Fruit fly (Drosophila melanogaster) whole organism, embryonic: Measurements from ENCODE around the gene CG13894.

Source experiments
- Abd-B ChIP-seq: fragments of 200-800 bp; sonication (Bioruptor generic); optimal IDR thresholded peaks from 2 replicates; lab custom pipeline; 2018; ENCODE audit warnings: missing biosample characterization, mild to moderate bottlenecking, missing genetic modification characterization, moderate library complexity
- Adf1 ChIP-seq: fragments of 200-800 bp; sonication (Bioruptor generic); IDR thresholded peaks from 2 replicates; pipeline ENCODE4 v1.3.6; 2022; ENCODE audit warnings: missing biosample characterization, missing genetic modification characterization
- Bgb ChIP-seq: fragments of 200-800 bp; sonication (Bioruptor generic); IDR thresholded peaks from 2 replicates; pipeline ENCODE4 v1.3.6; 2022; ENCODE audit warnings: missing biosample characterization, missing genetic modification characterization; ENCODE audit not compliant: partially characterized antibody
- CG10979 ChIP-seq: fragments of 200-800 bp; sonication (Bioruptor generic); optimal IDR thresholded peaks from 2 replicates; lab custom pipeline; 2018; ENCODE audit warnings: missing biosample characterization, mild to moderate bottlenecking, missing genetic modification characterization, moderate library complexity
- CG11504 ChIP-seq: fragments of 200-800 bp; sonication (Bioruptor generic); optimal IDR thresholded peaks from 3 replicates; lab custom pipeline; 2019; ENCODE audit warnings: missing biosample characterization, mild to moderate bottlenecking, missing genetic modification characterization, moderate library complexity
- CG11695 ChIP-seq: fragments of 200-800 bp; sonication (Bioruptor generic); IDR thresholded peaks from 3 replicates; pipeline ENCODE4 v1.3.6; 2022; ENCODE audit warnings: missing biosample characterization, missing genetic modification characterization
- CG12155 ChIP-seq: fragments of 200-800 bp; sonication (Bioruptor generic); optimal IDR thresholded peaks from 3 replicates; lab custom pipeline; 2016; ENCODE audit warnings: missing biosample characterization, missing genetic modification characterization
- CG12769 ChIP-seq: fragments of 200-800 bp; sonication (Bioruptor generic); optimal IDR thresholded peaks from 2 replicates; lab custom pipeline; 2019; ENCODE audit warnings: missing biosample characterization, mild to moderate bottlenecking, missing genetic modification characterization, moderate library complexity
- CG13775 ChIP-seq: fragments of 200-800 bp; sonication (Bioruptor generic); optimal IDR thresholded peaks from 3 replicates; lab custom pipeline; 2017; ENCODE audit warnings: missing biosample characterization, mild to moderate bottlenecking, missing genetic modification characterization
- CG14710 ChIP-seq: fragments of 200-800 bp; sonication (Bioruptor generic); optimal IDR thresholded peaks from 3 replicates; lab custom pipeline; 2019; ENCODE audit warnings: missing biosample characterization, mild to moderate bottlenecking, missing genetic modification characterization, moderate library complexity
- CG2120 ChIP-seq: fragments of 200-800 bp; sonication (Bioruptor generic); optimal IDR thresholded peaks from 3 replicates; lab custom pipeline; 2016; ENCODE audit warnings: missing biosample characterization, missing genetic modification characterization
- CG30431 ChIP-seq: fragments of 200-800 bp; sonication (Bioruptor generic); optimal IDR thresholded peaks from 2 replicates; lab custom pipeline; 2017; ENCODE audit warnings: missing biosample characterization, missing genetic modification characterization
- CG3281 ChIP-seq: fragments of 200-800 bp; sonication (Bioruptor generic); optimal IDR thresholded peaks from 3 replicates; lab custom pipeline; 2017; ENCODE audit warnings: missing biosample characterization, mild to moderate bottlenecking, missing genetic modification characterization
- CG34224 ChIP-seq: fragments of 200-800 bp; sonication (Bioruptor generic); IDR thresholded peaks from 3 replicates; pipeline ENCODE4 v1.3.6; 2022; ENCODE audit warnings: missing biosample characterization, missing genetic modification characterization; ENCODE audit not compliant: partially characterized antibody
- CG4328 ChIP-seq: fragments of 200-800 bp; sonication (Bioruptor generic); optimal IDR thresholded peaks from 3 replicates; lab custom pipeline; 2017; ENCODE audit warnings: missing biosample characterization, missing genetic modification reagents, missing genetic modification characterization
- CG4820 ChIP-seq: fragments of 200-800 bp; sonication (Bioruptor generic); optimal IDR thresholded peaks from 3 replicates; lab custom pipeline; 2016; ENCODE audit warnings: missing biosample characterization, missing genetic modification characterization
- CG6683 ChIP-seq: fragments of 200-800 bp; sonication (Bioruptor generic); optimal IDR thresholded peaks from 2 replicates; lab custom pipeline; 2017; ENCODE audit warnings: missing biosample characterization, mild to moderate bottlenecking, missing genetic modification characterization, missing genetic modification reagents
- CG7271 ChIP-seq: fragments of 200-800 bp; sonication (Bioruptor generic); optimal IDR thresholded peaks from 2 replicates; lab custom pipeline; 2018; ENCODE audit warnings: missing biosample characterization, mild to moderate bottlenecking, missing genetic modification characterization, moderate library complexity
- CG8281 ChIP-seq: fragments of 200-800 bp; sonication (Bioruptor generic); optimal IDR thresholded peaks from 2 replicates; lab custom pipeline; 2018; ENCODE audit warnings: missing biosample characterization, mild to moderate bottlenecking, missing genetic modification characterization, moderate library complexity
- CG8359 ChIP-seq: fragments of 200-800 bp; sonication (Bioruptor generic); optimal IDR thresholded peaks from 2 replicates; lab custom pipeline; 2017; ENCODE audit warnings: missing biosample characterization, mild to moderate bottlenecking, missing genetic modification characterization, borderline replicate concordance
- CG8924 ChIP-seq: fragments of 200-800 bp; optimal IDR thresholded peaks from 3 replicates; lab custom pipeline; 2019; ENCODE audit warnings: missing biosample characterization, mild to moderate bottlenecking, missing genetic modification characterization, moderate library complexity
- CG9215 ChIP-seq: fragments of 200-800 bp; sonication (Bioruptor generic); IDR thresholded peaks from 2 replicates; pipeline ENCODE4 v1.3.6; 2022; ENCODE audit warnings: missing biosample characterization, missing genetic modification characterization
- CG9797 ChIP-seq: fragments of 200-800 bp; sonication (Bioruptor generic); optimal IDR thresholded peaks from 3 replicates; lab custom pipeline; 2018; ENCODE audit warnings: missing biosample characterization, mild to moderate bottlenecking, missing genetic modification characterization
- CG9817 ChIP-seq: fragments of 200-800 bp; sonication (Bioruptor generic); optimal IDR thresholded peaks from 2 replicates; lab custom pipeline; 2018; ENCODE audit warnings: missing biosample characterization, mild to moderate bottlenecking, missing genetic modification characterization, moderate library complexity
- Chrac-16 ChIP-seq: fragments of 200-800 bp; sonication (Bioruptor generic); optimal IDR thresholded peaks from 3 replicates; lab custom pipeline; 2016; ENCODE audit warnings: missing biosample characterization, missing genetic modification characterization
- Fer1 ChIP-seq: fragments of 200-800 bp; sonication (Bioruptor generic); optimal IDR thresholded peaks from 2 replicates; lab custom pipeline; 2017; ENCODE audit warnings: missing biosample characterization, mild to moderate bottlenecking, missing genetic modification characterization
- Hmr ChIP-seq: fragments of 200-800 bp; sonication (Bioruptor generic); optimal IDR thresholded peaks from 3 replicates; lab custom pipeline; 2017; ENCODE audit warnings: mild to moderate bottlenecking, missing biosample characterization, missing genetic modification reagents, missing genetic modification characterization
- Hsf ChIP-seq: fragments of 200-800 bp; sonication (Bioruptor generic); optimal IDR thresholded peaks from 3 replicates; lab custom pipeline; 2016; ENCODE audit warnings: missing biosample characterization, missing genetic modification characterization
- Nf-YB ChIP-seq: fragments of 200-800 bp; sonication (Bioruptor generic); optimal IDR thresholded peaks from 3 replicates; lab custom pipeline; 2019; ENCODE audit warnings: missing biosample characterization, mild to moderate bottlenecking, missing genetic modification characterization, moderate library complexity
- Ptx1 ChIP-seq: fragments of 200-800 bp; sonication (Bioruptor generic); IDR thresholded peaks from 2 replicates; pipeline ENCODE4 v1.3.6; 2022; ENCODE audit warnings: missing biosample characterization, missing genetic modification characterization
- Sox102F ChIP-seq: fragments of 200-800 bp; sonication (Bioruptor generic); optimal IDR thresholded peaks from 2 replicates; lab custom pipeline; 2018; ENCODE audit warnings: missing biosample characterization, mild to moderate bottlenecking, missing genetic modification characterization, moderate library complexity
- Tbp ChIP-seq: fragments of >200 bp; optimal IDR thresholded peaks from 2 replicates; lab custom pipeline; 2018; ENCODE audit warnings: missing biosample characterization, missing genetic modification characterization
- Xbp1 ChIP-seq: fragments of 200-800 bp; sonication (Bioruptor generic); optimal IDR thresholded peaks from 3 replicates; lab custom pipeline; 2016; ENCODE audit warnings: missing biosample characterization, mild to moderate bottlenecking, missing genetic modification characterization
- bbx ChIP-seq: fragments of 200-800 bp; sonication (Bioruptor generic); IDR thresholded peaks from 2 replicates; pipeline ENCODE4 v1.3.6; 2022; ENCODE audit warnings: missing biosample characterization, missing genetic modification characterization; ENCODE audit not compliant: partially characterized antibody
- chn ChIP-seq: fragments of 200-800 bp; sonication (Bioruptor generic); optimal IDR thresholded peaks from 2 replicates; lab custom pipeline; 2016; ENCODE audit warnings: missing biosample characterization, missing genetic modification characterization
- ci ChIP-seq: fragments of 200-800 bp; sonication (Bioruptor generic); IDR thresholded peaks from 3 replicates; pipeline ENCODE4 v1.3.6; 2022; ENCODE audit warnings: missing biosample characterization, missing genetic modification characterization
- crp ChIP-seq, 2 experiments: fragments of 200-800 bp; sonication (Bioruptor generic); optimal IDR thresholded peaks; 2 replicates in 1 of 2; 3 replicates in 1 of 2; lab custom pipeline; 2017; ENCODE audit warnings: missing biosample characterization in 2 of 2, missing genetic modification characterization in 2 of 2, mild to moderate bottlenecking in 1 of 2, moderate library complexity in 1 of 2
- dysf ChIP-seq: fragments of 200-800 bp; sonication (Bioruptor generic); IDR thresholded peaks from 3 replicates; pipeline ENCODE4 v1.3.6; 2022; ENCODE audit warnings: missing biosample characterization, missing genetic modification characterization
- grau ChIP-seq: fragments of 200-800 bp; optimal IDR thresholded peaks from 3 replicates; lab custom pipeline; 2019; ENCODE audit warnings: missing biosample characterization, mild to moderate bottlenecking, missing genetic modification characterization, moderate library complexity
- ind ChIP-seq: fragments of 200-800 bp; sonication (Bioruptor generic); optimal IDR thresholded peaks from 3 replicates; lab custom pipeline; 2016; ENCODE audit warnings: missing biosample characterization, missing genetic modification characterization
- klu ChIP-seq: fragments of 200-800 bp; sonication (Bioruptor generic); IDR thresholded peaks from 2 replicates; pipeline ENCODE4 v1.3.6; 2022; ENCODE audit warnings: missing biosample characterization, missing genetic modification characterization
- lmd ChIP-seq: fragments of 200-800 bp; sonication (Bioruptor generic); IDR thresholded peaks from 2 replicates; pipeline ENCODE4 v1.3.6; 2022; ENCODE audit warnings: missing biosample characterization, missing genetic modification characterization
- mam ChIP-seq: fragments of 200-800 bp; sonication (Bioruptor generic); optimal IDR thresholded peaks from 3 replicates; lab custom pipeline; 2016; ENCODE audit warnings: missing biosample characterization, missing genetic modification characterization
- pfk ChIP-seq: fragments of 200-800 bp; sonication (Bioruptor generic); optimal IDR thresholded peaks from 2 replicates; lab custom pipeline; 2018; ENCODE audit warnings: missing biosample characterization, mild to moderate bottlenecking, missing genetic modification characterization, moderate library complexity
- sug ChIP-seq: fragments of 200-800 bp; optimal IDR thresholded peaks from 2 replicates; lab custom pipeline; 2019; ENCODE audit warnings: missing biosample characterization, mild to moderate bottlenecking, missing genetic modification characterization, moderate library complexity
- tio ChIP-seq: fragments of 200-800 bp; sonication (Bioruptor generic); optimal IDR thresholded peaks from 2 replicates; lab custom pipeline; 2017; ENCODE audit warnings: missing biosample characterization, missing genetic modification characterization, inconsistent platforms
- yki ChIP-seq: fragments of >200 bp; optimal IDR thresholded peaks from 3 replicates; lab custom pipeline; 2018
- zfh1 ChIP-seq: fragments of 200-800 bp; sonication (Bioruptor generic); IDR thresholded peaks from 3 replicates; pipeline ENCODE4 v1.3.6; 2022; ENCODE audit warnings: missing biosample characterization, missing genetic modification characterization

The CG13894 gene

DNA sequence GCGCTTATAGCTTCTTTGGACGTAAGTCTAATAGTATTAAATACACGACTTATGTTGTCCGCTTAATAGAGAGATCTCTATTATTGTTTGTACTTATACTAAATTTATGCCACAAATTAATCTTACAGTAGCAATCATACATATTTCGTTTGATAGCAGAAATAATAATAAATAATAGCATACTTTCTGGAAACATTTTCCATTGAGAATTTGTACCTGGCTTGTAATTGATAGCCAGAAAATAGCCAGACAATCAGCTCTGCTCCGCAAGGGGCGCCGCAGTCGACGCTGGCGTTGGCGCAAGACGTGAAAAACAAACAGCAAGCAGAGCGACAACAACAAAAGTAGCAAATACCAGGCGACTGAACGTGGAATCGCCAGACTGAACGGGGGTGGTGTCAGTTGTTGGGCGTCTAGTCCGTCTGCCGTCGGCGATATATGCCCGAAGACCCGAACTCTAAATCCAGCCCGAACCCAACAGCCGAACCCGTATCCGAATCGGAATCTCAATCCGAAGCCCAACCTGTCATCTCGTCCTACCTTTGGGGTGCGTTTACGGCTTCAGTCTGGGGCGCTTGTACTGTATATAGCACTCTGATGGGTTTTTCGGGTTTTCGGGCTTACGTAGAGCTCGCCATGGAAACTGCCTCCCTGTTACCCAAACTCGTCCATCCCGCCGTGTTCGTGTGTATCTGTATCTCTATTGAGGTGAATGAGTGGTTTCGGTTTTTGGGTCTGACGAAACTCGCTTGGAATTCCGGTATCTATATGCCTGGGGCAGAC is 615 bp upstream of the CG13894 start (continued):
- peak; percentile 9; the same call in 1 of the 3 replicates for TF ChIP-seq CG34224 (GFP tag; lab: Robert Waterston, UW)
- TF ChIP-seq Sox102F (GFP tag; lab: Kevin White, UChicago): peak; percentile 27
- peak; percentile 43; the same call in 1 of the 2 replicates for TF ChIP-seq klu (GFP tag; lab: Robert Waterston, UW)
- TF ChIP-seq CG10979 (tag; lab: Kevin White, UChicago): peak; percentile 25
- no peak for TF ChIP-seq yki (lab: Kevin White, UChicago)
- peak; percentile 31 for TF ChIP-seq CG9817 (tag; lab: Kevin White, UChicago)
- TF ChIP-seq CG8359 (GFP tag; lab: Kevin White, UChicago): peak; percentile 28
- TF ChIP-seq Xbp1: peak; percentile 34
- peak; percentile 24 for TF ChIP-seq Fer1 (GFP tag; lab: Kevin White, UChicago)
- TF ChIP-seq Hsf: peak; percentile 55
- 0 out of 2 replicates have a peak, but pooled peaks have one; percentile 9 for TF ChIP-seq lmd (GFP tag; lab: Robert Waterston, UW)
- TF ChIP-seq Tbp (GFP tag; lab: Kevin White, UChicago): peak; percentile 96
- peak; percentile 61 for TF ChIP-seq tio (GFP tag; lab: Kevin White, UChicago)
- peak in 1 of 2 experiments; percentile 6 for TF ChIP-seq crp (GFP tag; optimal IDR thresholded peaks at IDR 0.05; lab: Kevin White, UChicago)
- peak; percentile 48; the same call in 2 of the 3 replicates for TF ChIP-seq dysf (GFP tag; lab: Robert Waterston, UW)
- TF ChIP-seq Adf1 (GFP tag; lab: Robert Waterston, UW): peak; percentile 94
- TF ChIP-seq chn (GFP tag; lab: Kevin White, UChicago): peak; percentile 51
- TF ChIP-seq ci (GFP tag; lab: Robert Waterston, UW): peak; percentile 61; the same call in 2 of the 3 replicates
- no peak for TF ChIP-seq pfk
- no peak for TF ChIP-seq CG8281 (tag; lab: Kevin White, UChicago)
- TF ChIP-seq Abd-B (GFP tag; lab: Kevin White, UChicago): peak; percentile 43
- TF ChIP-seq Chrac-16 (GFP tag; lab: Kevin White, UChicago): peak; percentile 59
- peak; percentile 30 for TF ChIP-seq CG4820 (GFP tag; lab: Kevin White, UChicago)
- TF ChIP-seq CG9215 (GFP tag; lab: Robert Waterston, UW): peak; percentile 28; the same call in 1 of the 2 replicates
- TF ChIP-seq CG3281 (GFP tag; lab: Kevin White, UChicago): peak; percentile 52
- no peak for TF ChIP-seq CG7271 (tag; lab: Kevin White, UChicago)
- TF ChIP-seq CG9797: no peak
- peak; percentile 61 for TF ChIP-seq Hmr (GFP tag; lab: Kevin White, UChicago)
- peak; percentile 47 for TF ChIP-seq CG11504 (tag; lab: Kevin White, UChicago)
- peak; percentile 14 for TF ChIP-seq CG30431
- peak; percentile 20; the same call in 1 of the 2 replicates for TF ChIP-seq Bgb (GFP tag; lab: Robert Waterston, UW)
- TF ChIP-seq CG12155 (GFP tag; lab: Kevin White, UChicago): peak; percentile 24
- TF ChIP-seq mam (GFP tag; lab: Kevin White, UChicago): peak; percentile 30
- TF ChIP-seq sug (tag; lab: Kevin White, UChicago): peak; percentile 54
- TF ChIP-seq CG6683 (GFP tag; lab: Kevin White, UChicago): no peak
- peak; percentile 66 for TF ChIP-seq grau
- TF ChIP-seq Nf-YB (GFP tag; lab: Kevin White, UChicago): peak; percentile 0
- TF ChIP-seq CG13775: peak; percentile 60
- peak; percentile 24 for TF ChIP-seq CG4328 (GFP tag; lab: Kevin White, UChicago)
- TF ChIP-seq Ptx1 (GFP tag; lab: Robert Waterston, UW): no peak
- TF ChIP-seq zfh1 (GFP tag; lab: Robert Waterston, UW): 0 out of 3 replicates have a peak, but pooled peaks have one; percentile 15
- peak; percentile 63 for TF ChIP-seq CG2120 (GFP tag; lab: Kevin White, UChicago)
- peak; percentile 80 for TF ChIP-seq CG12769 (tag; lab: Kevin White, UChicago)
- TF ChIP-seq CG11695 (GFP tag; lab: Robert Waterston, UW): peak; percentile 29; the same call in 1 of the 3 replicates
- TF ChIP-seq ind: peak; percentile 5
- TF ChIP-seq CG8924: peak; percentile 45
- 0 out of 2 replicates have a peak, but pooled peaks have one; percentile 10 for TF ChIP-seq bbx
- peak; percentile 33 for TF ChIP-seq CG14710 (tag; lab: Kevin White, UChicago)
